Worm (Caenorhabditis elegans): ENCODE data around the gene ZK632.2.
A peak's percentile ranks its signal among the peaks of the same experiment; 100 is the strongest.

The ZK632.2 gene

DNA sequence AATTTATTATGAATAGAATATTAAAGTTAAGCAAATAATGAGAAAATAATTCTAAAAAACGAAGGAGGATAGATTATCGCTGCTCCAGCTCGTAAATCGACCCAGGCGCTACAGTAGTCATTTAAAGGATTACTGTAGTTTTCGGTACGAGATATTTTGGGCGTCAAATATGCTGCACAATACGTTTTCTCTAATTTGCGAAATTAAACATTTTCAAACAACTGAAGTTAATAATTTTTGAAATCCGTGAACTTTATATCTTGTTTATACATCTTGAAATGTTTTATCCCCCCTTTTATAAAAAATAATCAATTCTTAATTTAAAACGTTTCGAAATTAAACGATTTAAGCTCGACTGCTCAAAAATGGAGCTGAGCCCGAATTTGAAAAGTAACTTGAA is 47.2 kb downstream of the ZK632.2 start, which contains the start of gene K11H3.2:
Gene K11H3.2, plus strand, starts transcription at position 301 of the 400 bp plus-strand sequence.
- TF ChIP-seq nhr-237 (tag; optimal IDR thresholded peaks at IDR 0.05) (no peak), nhr-10 (tag; optimal IDR thresholded peaks at IDR 0.05) (no peak), lsy-2 (tag; optimal IDR thresholded peaks at IDR 0.05) (no peak), nhr-129 (tag; optimal IDR thresholded peaks at IDR 0.05) (no peak), nhr-77 (tag; optimal IDR thresholded peaks at IDR 0.05) (no peak), mbf-1 (tag; optimal IDR thresholded peaks at IDR 0.05) (no peak), blmp-1 (tag; optimal IDR thresholded peaks at IDR 0.05; ENCODE audit: insufficient read depth) (no peak), crh-2 (tag; optimal IDR thresholded peaks at IDR 0.05) (no peak), elt-3 (tag; optimal IDR thresholded peaks at IDR 0.05) (no peak), snpc-4 (tag; optimal IDR thresholded peaks at IDR 0.05) (no peak), R02D3.7 (tag; optimal IDR thresholded peaks at IDR 0.05) (no peak), Y55F3AM.14 (GFP tag; optimal IDR thresholded peaks at IDR 0.05) (no peak), nhr-11 (tag; optimal IDR thresholded peaks at IDR 0.05) (no peak), unc-62 (GFP tag; optimal IDR thresholded peaks at IDR 0.05) (no peak), mab-5 (tag; optimal IDR thresholded peaks at IDR 0.05) (no peak), nhr-6 (tag; optimal IDR thresholded peaks at IDR 0.05) (no peak), nhr-25 (tag; optimal IDR thresholded peaks at IDR 0.05) (no peak), nhr-12 (tag; optimal IDR thresholded peaks at IDR 0.05) (no peak), nhr-23 (tag; optimal IDR thresholded peaks at IDR 0.05) (no peak), nhr-21 (tag; optimal IDR thresholded peaks at IDR 0.05) (no peak)

ce11 chrIII:9848083-9848482 is 49.2 kb downstream of the ZK632.2 start, which contains the start of gene mrpl-36:
Gene mrpl-36 (minus strand): TSS chrIII:9848116.
- no peak for TF ChIP-seq nhr-237 (tag; optimal IDR thresholded peaks at IDR 0.05)
- TF ChIP-seq nhr-129 (tag; optimal IDR thresholded peaks at IDR 0.05), result peak; percentile 33
- no peak for TF ChIP-seq nhr-6 (tag; optimal IDR thresholded peaks at IDR 0.05)
- no peak for TF ChIP-seq Y55F3AM.14 (GFP tag; optimal IDR thresholded peaks at IDR 0.05)
- TF ChIP-seq lsy-2 (tag; optimal IDR thresholded peaks at IDR 0.05), result peak in 1 of 2 experiments; percentile 67
- TF ChIP-seq nhr-11 (tag; optimal IDR thresholded peaks at IDR 0.05), result no peak
- TF ChIP-seq ceh-16 (tag; optimal IDR thresholded peaks at IDR 0.05), result no peak
- TF ChIP-seq ztf-1 (GFP tag; conservative IDR thresholded peaks at IDR 0.05), result no peak
- no peak for TF ChIP-seq dmd-4 (tag; optimal IDR thresholded peaks at IDR 0.05)
- no peak for TF ChIP-seq zag-1 (tag; optimal IDR thresholded peaks at IDR 0.05)
- TF ChIP-seq skn-1 (tag; optimal IDR thresholded peaks at IDR 0.05), result no peak
- TF ChIP-seq gmeb-1 (tag; optimal IDR thresholded peaks at IDR 0.05), result no peak
- no peak for TF ChIP-seq sma-3 (GFP tag; optimal IDR thresholded peaks at IDR 0.05)
- TF ChIP-seq elt-1 (tag; optimal IDR thresholded peaks at IDR 0.05), result no peak
- TF ChIP-seq nhr-10 (tag; optimal IDR thresholded peaks at IDR 0.05), result no peak
- TF ChIP-seq nhr-12 (tag; optimal IDR thresholded peaks at IDR 0.05), result no peak
- TF ChIP-seq ZK546.5 (tag; optimal IDR thresholded peaks at IDR 0.05), result no peak
- TF ChIP-seq R02D3.7 (tag; optimal IDR thresholded peaks at IDR 0.05), result no peak
- TF ChIP-seq F13H6.1 (tag; optimal IDR thresholded peaks at IDR 0.05), result no peak
- no peak for TF ChIP-seq nhr-23 (tag; optimal IDR thresholded peaks at IDR 0.05)
- TF ChIP-seq blmp-1 (tag; optimal IDR thresholded peaks at IDR 0.05; ENCODE audit: insufficient read depth), result no peak
- no peak for TF ChIP-seq unc-62 (GFP tag; optimal IDR thresholded peaks at IDR 0.05)
- no peak for TF ChIP-seq unc-39 (tag; optimal IDR thresholded peaks at IDR 0.05)
- TF ChIP-seq ama-1 (optimal IDR thresholded peaks at IDR 0.05), result no peak
- TF ChIP-seq mdl-1 (tag; optimal IDR thresholded peaks at IDR 0.05), result no peak
- TF ChIP-seq lin-39 (tag; optimal IDR thresholded peaks at IDR 0.05), result no peak
- TF ChIP-seq fos-1 (tag; optimal IDR thresholded peaks at IDR 0.05), result peak; percentile 27
- TF ChIP-seq nhr-25 (tag; optimal IDR thresholded peaks at IDR 0.05), result no peak
- TF ChIP-seq lin-11 (tag; optimal IDR thresholded peaks at IDR 0.05), result no peak
- TF ChIP-seq snpc-4 (tag; optimal IDR thresholded peaks at IDR 0.05), result no peak
- TF ChIP-seq ceh-82 (tag; optimal IDR thresholded peaks at IDR 0.05), result no peak
- TF ChIP-seq unc-55 (GFP tag; optimal IDR thresholded peaks at IDR 0.05), result peak; percentile 73
- TF ChIP-seq mab-5 (tag; optimal IDR thresholded peaks at IDR 0.05), result no peak
- TF ChIP-seq sem-4 (tag; optimal IDR thresholded peaks at IDR 0.05), result peak; percentile 14
- no peak for TF ChIP-seq nhr-77 (tag; optimal IDR thresholded peaks at IDR 0.05)
- no peak for TF ChIP-seq egl-27 (tag; optimal IDR thresholded peaks at IDR 0.05)
- no peak for TF ChIP-seq peb-1 (tag; optimal IDR thresholded peaks at IDR 0.05)
- no peak for TF ChIP-seq nhr-21 (tag; optimal IDR thresholded peaks at IDR 0.05)
- no peak for TF ChIP-seq elt-3 (tag; optimal IDR thresholded peaks at IDR 0.05)
- no peak for TF ChIP-seq ztf-4 (tag; optimal IDR thresholded peaks at IDR 0.05)
- TF ChIP-seq aly-2 (tag; optimal IDR thresholded peaks at IDR 0.05), result no peak
- no peak for TF ChIP-seq mbf-1 (tag; optimal IDR thresholded peaks at IDR 0.05)
- no peak for TF ChIP-seq crh-2 (tag; optimal IDR thresholded peaks at IDR 0.05)
- TF ChIP-seq C34F6.9 (tag; optimal IDR thresholded peaks at IDR 0.05), result peak; percentile 72
- no peak for TF ChIP-seq alr-1 (tag; optimal IDR thresholded peaks at IDR 0.05)
- TF ChIP-seq lin-13 (GFP tag; optimal IDR thresholded peaks at IDR 0.05), result peak; percentile 24
